Worm (Caenorhabditis elegans) whole organism, midembryonic: Measurements from ENCODE around the gene cdk-4.

ENCODE experiments used
- T22C8.4 ChIP-seq: fragments of 200-800 bp; sonication (Bioruptor generic); IDR thresholded peaks from 2 replicates; pipeline ENCODE4 v1.3.6; 2022; ENCODE audit warnings: missing genetic modification characterization, missing compliant biosample characterization
- klf-2 ChIP-seq: fragments of 200-800 bp; sonication (Bioruptor generic); conservative IDR thresholded peaks from 2 replicates; pipeline ENCODE4 v1.3.6; 2022; ENCODE audit warnings: missing genetic modification reagents, missing genetic modification characterization, missing compliant biosample characterization
- ref-1 ChIP-seq: fragments of 200-800 bp; sonication (Bioruptor generic); conservative IDR thresholded peaks from 2 replicates; pipeline ENCODE4 v1.3.6; 2022; ENCODE audit warnings: missing genetic modification reagents, missing genetic modification characterization, missing compliant biosample characterization
- tab-1 ChIP-seq: fragments of 200-800 bp; sonication (Bioruptor generic); IDR thresholded peaks from 2 replicates; pipeline ENCODE4 v1.3.6; 2022; ENCODE audit warnings: missing genetic modification characterization, missing compliant biosample characterization
- ztf-23 ChIP-seq: fragments of 200-800 bp; sonication (Bioruptor generic); IDR thresholded peaks from 2 replicates; pipeline ENCODE4 v1.3.6; 2022; ENCODE audit warnings: missing genetic modification reagents, missing genetic modification characterization, missing compliant biosample characterization

ce11 chrX:13471855-13472254, 46.9 kb downstream of the cdk-4 start, which contains the start of gene tre-4:
- TF ChIP-seq ref-1 (GFP tag; lab: Robert Waterston, UW) (no peak), klf-2 (GFP tag; lab: Robert Waterston, UW) (no peak), T22C8.4 (GFP tag; lab: Robert Waterston, UW) (no peak), tab-1 (GFP tag; lab: Robert Waterston, UW) (no peak), ztf-23 (GFP tag; lab: Robert Waterston, UW) (no peak)
